Worm (Caenorhabditis elegans): Measurements from ENCODE around the gene clec-260.

clec-260 gene

ce11 chrV:19997481-19997880 lies 11.4 kb upstream of the clec-260 start:
- TF ChIP-seq C08G9.2 (tag; optimal IDR thresholded peaks at IDR 0.05) (no peak), ceh-31 (tag; optimal IDR thresholded peaks at IDR 0.05) (no peak), syd-9 (tag; optimal IDR thresholded peaks at IDR 0.05) (no peak), ama-1 (optimal IDR thresholded peaks at IDR 0.05) (no peak), pax-1 (tag; optimal IDR thresholded peaks at IDR 0.05) (no peak), pat-9 (tag; optimal IDR thresholded peaks at IDR 0.05) (no peak), hlh-6 (tag; optimal IDR thresholded peaks at IDR 0.05) (no peak), fkh-6 (tag; optimal IDR thresholded peaks at IDR 0.05) (no peak)

- TF ChIP-seq zip-5 (tag; optimal IDR thresholded peaks at IDR 0.05) (no peak), K09A11.1 (tag; optimal IDR thresholded peaks at IDR 0.05; ENCODE audit: insufficient read depth) (no peak), pros-1 (tag; optimal IDR thresholded peaks at IDR 0.05) (no peak), elt-2 (tag; optimal IDR thresholded peaks at IDR 0.05) (no peak), pax-1 (tag; optimal IDR thresholded peaks at IDR 0.05) (no peak), che-1 (tag; optimal IDR thresholded peaks at IDR 0.05) (no peak), unc-3 (GFP tag; conservative IDR thresholded peaks at IDR 0.05) (no peak), unc-3 (tag; optimal IDR thresholded peaks at IDR 0.05) (no peak), madf-2 (tag; optimal IDR thresholded peaks at IDR 0.05) (no peak), rnt-1 (tag; optimal IDR thresholded peaks at IDR 0.05) (no peak), ceh-14 (tag; optimal IDR thresholded peaks at IDR 0.05) (no peak), sox-2 (GFP tag; IDR thresholded peaks at IDR 0.05) (no peak), nhr-11 (tag; optimal IDR thresholded peaks at IDR 0.05) (no peak), C08G9.2 (tag; optimal IDR thresholded peaks at IDR 0.05) (no peak), sox-4 (tag; optimal IDR thresholded peaks at IDR 0.05) (no peak), hlh-15 (tag; optimal IDR thresholded peaks at IDR 0.05) (no peak), syd-9 (tag; optimal IDR thresholded peaks at IDR 0.05) (no peak), tbx-7 (tag; optimal IDR thresholded peaks at IDR 0.05) (no peak), ceh-18 (tag; optimal IDR thresholded peaks at IDR 0.05) (no peak), fkh-10 (GFP tag; optimal IDR thresholded peaks at IDR 0.05) (no peak)
Observed at ce11 chrV:19994665-19995064, 8.6 kb upstream of the clec-260 start.

ce11 chrV:19994093-19994492 lies 8.0 kb upstream of the clec-260 start, which contains the start of gene Y60A3A.25:
Gene Y60A3A.25 (minus strand): TSS chrV:19994193.
- TF ChIP-seq pax-1 (tag; optimal IDR thresholded peaks at IDR 0.05): no peak
- TF ChIP-seq pag-3 (tag; optimal IDR thresholded peaks at IDR 0.05; ENCODE audit: borderline replicate concordance): no peak
- TF ChIP-seq ceh-19 (GFP tag; optimal IDR thresholded peaks at IDR 0.05): no peak
- no peak for TF ChIP-seq hlh-6 (tag; optimal IDR thresholded peaks at IDR 0.05)

ce11 chrV:19987684-19988083 lies 1.6 kb upstream of the clec-260 start, which contains the start of gene sri-67:
Gene sri-67 (plus strand): TSS chrV:19987984.
- no peak for TF ChIP-seq hlh-30 (tag; optimal IDR thresholded peaks at IDR 0.05; ENCODE audit: insufficient read depth)
- TF ChIP-seq ttx-3 (tag; optimal IDR thresholded peaks at IDR 0.05): no peak
- TF ChIP-seq ceh-31 (tag; optimal IDR thresholded peaks at IDR 0.05): no peak
- TF ChIP-seq lim-6 (tag; optimal IDR thresholded peaks at IDR 0.05): no peak
- no peak for TF ChIP-seq K09A11.1 (tag; optimal IDR thresholded peaks at IDR 0.05; ENCODE audit: insufficient read depth)
- TF ChIP-seq sox-4 (tag; optimal IDR thresholded peaks at IDR 0.05): no peak
- no peak for TF ChIP-seq sdc-2 (tag; optimal IDR thresholded peaks at IDR 0.05)
- TF ChIP-seq zip-5 (tag; optimal IDR thresholded peaks at IDR 0.05): no peak
- TF ChIP-seq ztf-16 (tag; optimal IDR thresholded peaks at IDR 0.05): no peak
- no peak for TF ChIP-seq K02D7.2 (tag; optimal IDR thresholded peaks at IDR 0.05)
- no peak for TF ChIP-seq gmeb-2 (tag; optimal IDR thresholded peaks at IDR 0.05)
- TF ChIP-seq ceh-9 (tag; optimal IDR thresholded peaks at IDR 0.05): no peak
- no peak for TF ChIP-seq tbx-2 (tag; optimal IDR thresholded peaks at IDR 0.05)
- TF ChIP-seq dve-1 (tag; optimal IDR thresholded peaks at IDR 0.05): no peak
- TF ChIP-seq syd-9 (tag; optimal IDR thresholded peaks at IDR 0.05): no peak
